Worm (Caenorhabditis elegans): ENCODE results near the gene spsb-1.

spsb-1 gene

ce11 chrII:15253980-15254493 is 57.5 kb downstream of the spsb-1 start:
- TF ChIP-seq hmbx-1 (tag; optimal IDR thresholded peaks at IDR 0.05) (no peak), tbx-11 (GFP tag; IDR thresholded peaks at IDR 0.05) (no peak), tbx-37 (GFP tag; conservative IDR thresholded peaks at IDR 0.05) (no peak), tra-4 (tag; optimal IDR thresholded peaks at IDR 0.05) (no peak), hmg-4 (GFP tag; optimal IDR thresholded peaks at IDR 0.05) (no peak), F13C5.2 (tag; optimal IDR thresholded peaks at IDR 0.05) (no peak), ets-7 (tag; optimal IDR thresholded peaks at IDR 0.05) (no peak), aly-1 (tag; optimal IDR thresholded peaks at IDR 0.05) (no peak), ama-1 (optimal IDR thresholded peaks at IDR 0.05) (no peak), pes-1 (GFP tag; IDR thresholded peaks at IDR 0.05) (no peak), sea-1 (GFP tag; conservative IDR thresholded peaks at IDR 0.05) (no peak), scrt-1 (GFP tag; IDR thresholded peaks at IDR 0.05) (no peak), ceh-13 (GFP tag; optimal IDR thresholded peaks at IDR 0.05) (no peak), B0310.2 (tag; optimal IDR thresholded peaks at IDR 0.05) (no peak), ceh-36 (tag; optimal IDR thresholded peaks at IDR 0.05) (no peak)

- TF ChIP-seq F13C5.2 (tag; optimal IDR thresholded peaks at IDR 0.05) (no peak), tra-4 (tag; optimal IDR thresholded peaks at IDR 0.05) (no peak), sea-1 (GFP tag; conservative IDR thresholded peaks at IDR 0.05) (no peak), scrt-1 (GFP tag; IDR thresholded peaks at IDR 0.05) (no peak), tbx-11 (GFP tag; IDR thresholded peaks at IDR 0.05) (no peak), ceh-13 (GFP tag; optimal IDR thresholded peaks at IDR 0.05) (no peak), B0310.2 (tag; optimal IDR thresholded peaks at IDR 0.05) (no peak), ama-1 (optimal IDR thresholded peaks at IDR 0.05) (no peak), hmg-4 (GFP tag; optimal IDR thresholded peaks at IDR 0.05) (no peak), hnd-1 (tag; optimal IDR thresholded peaks at IDR 0.05) (no peak), ets-7 (tag; optimal IDR thresholded peaks at IDR 0.05) (no peak), aly-1 (tag; optimal IDR thresholded peaks at IDR 0.05) (no peak), tbx-37 (GFP tag; conservative IDR thresholded peaks at IDR 0.05) (no peak), hmbx-1 (tag; optimal IDR thresholded peaks at IDR 0.05) (no peak), pes-1 (GFP tag; IDR thresholded peaks at IDR 0.05) (no peak), ceh-36 (tag; optimal IDR thresholded peaks at IDR 0.05) (no peak), flt-1 (GFP tag; IDR thresholded peaks at IDR 0.05) (no peak)
Measured at ce11 chrII:15255801-15256200, 59.3 kb downstream of the spsb-1 start.

- no peak for TF ChIP-seq ceh-36 (tag; optimal IDR thresholded peaks at IDR 0.05)
- TF ChIP-seq ama-1 (optimal IDR thresholded peaks at IDR 0.05): no peak
- TF ChIP-seq ets-7 (tag; optimal IDR thresholded peaks at IDR 0.05): no peak
- no peak for TF ChIP-seq B0310.2 (tag; optimal IDR thresholded peaks at IDR 0.05)
- no peak for TF ChIP-seq sea-1 (GFP tag; conservative IDR thresholded peaks at IDR 0.05)
- TF ChIP-seq flt-1 (GFP tag; IDR thresholded peaks at IDR 0.05): no peak
- no peak for TF ChIP-seq ceh-13 (GFP tag; optimal IDR thresholded peaks at IDR 0.05)
- TF ChIP-seq hmg-4 (GFP tag; optimal IDR thresholded peaks at IDR 0.05): no peak
- no peak for TF ChIP-seq tbx-11 (GFP tag; IDR thresholded peaks at IDR 0.05)
- no peak for TF ChIP-seq aly-1 (tag; optimal IDR thresholded peaks at IDR 0.05)
- no peak for TF ChIP-seq pes-1 (GFP tag; IDR thresholded peaks at IDR 0.05)
- TF ChIP-seq hnd-1 (tag; optimal IDR thresholded peaks at IDR 0.05): no peak
- no peak for TF ChIP-seq tra-4 (tag; optimal IDR thresholded peaks at IDR 0.05)
- no peak for TF ChIP-seq scrt-1 (GFP tag; IDR thresholded peaks at IDR 0.05)
Measured at ce11 chrII:15256932-15257331, 60.4 kb downstream of the spsb-1 start.

ce11 chrII:15258668-15259067 is 62.1 kb downstream of the spsb-1 start:
- TF ChIP-seq pes-1 (GFP tag; IDR thresholded peaks at IDR 0.05) (no peak), B0310.2 (tag; optimal IDR thresholded peaks at IDR 0.05) (no peak), ceh-36 (tag; optimal IDR thresholded peaks at IDR 0.05) (no peak), aly-1 (tag; optimal IDR thresholded peaks at IDR 0.05) (no peak), hmbx-1 (tag; optimal IDR thresholded peaks at IDR 0.05) (no peak), ceh-13 (GFP tag; optimal IDR thresholded peaks at IDR 0.05) (no peak), tra-4 (tag; optimal IDR thresholded peaks at IDR 0.05) (no peak), F13C5.2 (tag; optimal IDR thresholded peaks at IDR 0.05) (no peak), flt-1 (GFP tag; IDR thresholded peaks at IDR 0.05) (no peak), hnd-1 (tag; optimal IDR thresholded peaks at IDR 0.05) (no peak), ama-1 (optimal IDR thresholded peaks at IDR 0.05) (no peak), tbx-37 (GFP tag; conservative IDR thresholded peaks at IDR 0.05) (no peak), sea-1 (GFP tag; conservative IDR thresholded peaks at IDR 0.05) (no peak), hmg-4 (GFP tag; optimal IDR thresholded peaks at IDR 0.05) (no peak)

ce11 chrII:15260551-15260950 is 64.0 kb downstream of the spsb-1 start:
- TF ChIP-seq tbx-11 (GFP tag; IDR thresholded peaks at IDR 0.05) (no peak), hnd-1 (tag; optimal IDR thresholded peaks at IDR 0.05) (no peak)

ce11 chrII:15261082-15261481 is 64.5 kb downstream of the spsb-1 start:
- TF ChIP-seq hnd-1 (tag; optimal IDR thresholded peaks at IDR 0.05): no peak
- no peak for TF ChIP-seq hmbx-1 (tag; optimal IDR thresholded peaks at IDR 0.05)
- TF ChIP-seq hmg-4 (GFP tag; optimal IDR thresholded peaks at IDR 0.05): no peak
- TF ChIP-seq aly-1 (tag; optimal IDR thresholded peaks at IDR 0.05): no peak
- no peak for TF ChIP-seq ama-1 (optimal IDR thresholded peaks at IDR 0.05)
- TF ChIP-seq ceh-36 (tag; optimal IDR thresholded peaks at IDR 0.05): no peak
- no peak for TF ChIP-seq B0310.2 (tag; optimal IDR thresholded peaks at IDR 0.05)
- TF ChIP-seq tbx-11 (GFP tag; IDR thresholded peaks at IDR 0.05): peak; percentile 47; the same call in 1 of the 2 replicates
- TF ChIP-seq tra-4 (tag; optimal IDR thresholded peaks at IDR 0.05): no peak

ce11 chrII:15263054-15263755 is 66.7 kb downstream of the spsb-1 start:
- TF ChIP-seq hmg-4 (GFP tag; optimal IDR thresholded peaks at IDR 0.05): peak; percentile 77
- TF ChIP-seq sea-1 (GFP tag; conservative IDR thresholded peaks at IDR 0.05): 0 out of 2 replicates have a peak, but pooled peaks have one; percentile 42
- TF ChIP-seq ama-1 (optimal IDR thresholded peaks at IDR 0.05): no peak
- TF ChIP-seq F13C5.2 (tag; optimal IDR thresholded peaks at IDR 0.05): peak; percentile 38
- TF ChIP-seq tbx-11 (GFP tag; IDR thresholded peaks at IDR 0.05): no peak
